Worm (Caenorhabditis elegans): ENCODE results near the gene T25B2.4.

DNA sequence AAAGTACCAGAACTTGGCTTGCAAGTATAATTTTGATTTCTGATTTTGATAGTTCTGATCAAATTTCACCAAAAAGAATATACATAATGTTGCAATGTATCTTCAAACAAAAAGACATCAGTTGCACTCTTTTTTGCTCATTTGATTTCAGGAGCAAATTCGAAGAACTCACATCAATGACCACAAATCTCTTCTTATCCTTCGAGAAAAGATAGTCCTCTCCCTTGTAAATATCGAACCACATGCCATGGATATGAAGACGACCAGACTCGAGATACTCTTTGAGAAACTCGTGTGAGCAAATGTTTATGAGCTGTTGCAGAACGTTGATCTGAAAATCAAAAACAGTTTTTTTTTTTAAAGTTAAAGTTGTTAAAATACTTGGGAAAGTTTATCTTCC, 24.8 kb downstream of the T25B2.4 start:
- TF ChIP-seq nhr-76 (tag; optimal IDR thresholded peaks at IDR 0.05) (no peak), nhr-12 (tag; optimal IDR thresholded peaks at IDR 0.05) (no peak), nhr-28 (tag; optimal IDR thresholded peaks at IDR 0.05) (no peak), lin-13 (tag; optimal IDR thresholded peaks at IDR 0.05) (no peak), ceh-43 (GFP tag; optimal IDR thresholded peaks at IDR 0.05) (no peak), ztf-11 (tag; optimal IDR thresholded peaks at IDR 0.05) (no peak), lsy-2 (tag; optimal IDR thresholded peaks at IDR 0.05) (no peak)
